Worm (Caenorhabditis elegans) whole organism, late embryonic: ENCODE data around the gene nhr-111.

Experiments
- C38D4.7 ChIP-seq: fragments of 200-800 bp; sonication (Bioruptor generic); optimal IDR thresholded peaks from 2 replicates; lab custom pipeline; 2018; ENCODE audit warnings: mild to moderate bottlenecking, missing genetic modification characterization, moderate library complexity, missing compliant biosample characterization
- K02D7.2 ChIP-seq: sonication (generic microtip); optimal IDR thresholded peaks from 2 replicates; lab custom pipeline; 2017; ENCODE audit warnings: mild to moderate bottlenecking, missing genetic modification characterization, missing compliant biosample characterization
- K09A11.1 ChIP-seq: sonication (generic microtip); optimal IDR thresholded peaks from 2 replicates; lab custom pipeline; 2017; ENCODE audit warnings: antibody characterized with exemption, mild to moderate bottlenecking, missing genetic modification characterization, missing compliant biosample characterization; ENCODE audit not compliant: insufficient read depth
- ceh-14 ChIP-seq: sonication (generic microtip); optimal IDR thresholded peaks from 2 replicates; lab custom pipeline; 2016; ENCODE audit warnings: missing genotype, missing genetic modification characterization, missing compliant biosample characterization
- ceh-19 ChIP-seq: fragments of 200-800 bp; sonication (Bioruptor generic); optimal IDR thresholded peaks from 2 replicates; lab custom pipeline; 2018; ENCODE audit warnings: mild to moderate bottlenecking, missing genetic modification characterization, missing compliant biosample characterization
- ceh-2 ChIP-seq: sonication (generic microtip); optimal IDR thresholded peaks from 2 replicates; lab custom pipeline; 2016; ENCODE audit warnings: missing genotype, missing genetic modification characterization, missing compliant biosample characterization
- ceh-22 ChIP-seq: sonication (generic microtip); optimal IDR thresholded peaks from 2 replicates; lab custom pipeline; 2017; ENCODE audit warnings: missing biosample characterization, missing genetic modification characterization
- ceh-24 ChIP-seq: sonication (generic microtip); optimal IDR thresholded peaks from 2 replicates; lab custom pipeline; 2016; ENCODE audit warnings: mild to moderate bottlenecking, missing genetic modification characterization, missing compliant biosample characterization
- ceh-30 ChIP-seq: fragments of 150-350 bp; optimal IDR thresholded peaks from 2 replicates; lab custom pipeline; 2014; ENCODE audit warnings: missing biosample characterization, missing genetic modification characterization
- ceh-31 ChIP-seq: sonication (generic microtip); optimal IDR thresholded peaks from 2 replicates; lab custom pipeline; 2016; ENCODE audit warnings: missing genetic modification characterization, missing compliant biosample characterization
- ceh-45 ChIP-seq: fragments of 200-800 bp; sonication (Bioruptor generic); IDR thresholded peaks from 2 replicates; pipeline ENCODE4 v1.3.6; 2022; ENCODE audit warnings: missing genetic modification reagents, missing genetic modification characterization, missing compliant biosample characterization
- ceh-9 ChIP-seq: sonication (generic microtip); optimal IDR thresholded peaks from 2 replicates; lab custom pipeline; 2016; ENCODE audit warnings: mild to moderate bottlenecking, missing genetic modification characterization, inconsistent platforms, missing compliant biosample characterization
- che-1 ChIP-seq: sonication (generic microtip); optimal IDR thresholded peaks from 2 replicates; lab custom pipeline; 2016; ENCODE audit warnings: mild to moderate bottlenecking, missing genetic modification characterization, missing compliant biosample characterization
- dmd-4 ChIP-seq: sonication (generic microtip); optimal IDR thresholded peaks from 2 replicates; lab custom pipeline; 2016; ENCODE audit warnings: borderline replicate concordance, missing genetic modification characterization, missing compliant biosample characterization
- elt-2 ChIP-seq: sonication (generic microtip); optimal IDR thresholded peaks from 2 replicates; lab custom pipeline; 2016; ENCODE audit warnings: missing genetic modification reagents, missing genetic modification characterization, missing compliant biosample characterization
- elt-4 ChIP-seq: sonication (generic microtip); optimal IDR thresholded peaks from 2 replicates; lab custom pipeline; 2016; ENCODE audit warnings: missing genetic modification characterization, missing compliant biosample characterization
- eyg-1 ChIP-seq: sonication (generic microtip); optimal IDR thresholded peaks from 2 replicates; lab custom pipeline; 2016; ENCODE audit warnings: missing genotype, missing genetic modification characterization, missing compliant biosample characterization
- fax-1 ChIP-seq: sonication (generic microtip); optimal IDR thresholded peaks from 2 replicates; lab custom pipeline; 2016; ENCODE audit warnings: missing genotype, missing genetic modification characterization, missing compliant biosample characterization
- gmeb-2 ChIP-seq: sonication (generic microtip); optimal IDR thresholded peaks from 2 replicates; lab custom pipeline; 2016; ENCODE audit warnings: missing genetic modification characterization, inconsistent platforms, missing compliant biosample characterization
- hlh-13 ChIP-seq: fragments of 200-800 bp; sonication (Bioruptor generic); optimal IDR thresholded peaks from 2 replicates; lab custom pipeline; 2018; ENCODE audit warnings: mild to moderate bottlenecking, missing genetic modification characterization, missing compliant biosample characterization
- hlh-30 ChIP-seq: sonication (generic microtip); optimal IDR thresholded peaks from 2 replicates; lab custom pipeline; 2017; ENCODE audit warnings: antibody characterized with exemption, missing genetic modification characterization, missing compliant biosample characterization; ENCODE audit not compliant: insufficient read depth
- hlh-8 ChIP-seq: sonication (generic microtip); optimal IDR thresholded peaks from 2 replicates; lab custom pipeline; 2016; ENCODE audit warnings: missing genotype, missing genetic modification characterization, missing compliant biosample characterization
- madf-2 ChIP-seq: sonication (generic microtip); optimal IDR thresholded peaks from 2 replicates; lab custom pipeline; 2017; ENCODE audit warnings: missing genetic modification characterization, missing compliant biosample characterization
- mec-3 ChIP-seq: sonication (generic microtip); optimal IDR thresholded peaks from 2 replicates; lab custom pipeline; 2016; ENCODE audit warnings: borderline replicate concordance, missing genetic modification characterization, missing compliant biosample characterization
- nhr-11 ChIP-seq: fragments of 150-350 bp; optimal IDR thresholded peaks from 2 replicates; lab custom pipeline; 2014; ENCODE audit warnings: missing biosample characterization, missing genetic modification characterization
- odd-2 ChIP-seq: sonication (generic microtip); optimal IDR thresholded peaks from 2 replicates; lab custom pipeline; 2017; ENCODE audit warnings: antibody characterized with exemption, mild to moderate bottlenecking, missing genetic modification characterization, missing compliant biosample characterization
- pat-9 ChIP-seq: fragments of 200-800 bp; sonication (Bioruptor generic); optimal IDR thresholded peaks from 2 replicates; lab custom pipeline; 2018; ENCODE audit warnings: mild to moderate bottlenecking, missing genetic modification characterization, moderate library complexity, missing compliant biosample characterization
- pax-1 ChIP-seq: fragments of 150-350 bp; optimal IDR thresholded peaks from 2 replicates; lab custom pipeline; 2014; ENCODE audit warnings: missing biosample characterization, missing genetic modification characterization
- pha-2 ChIP-seq: sonication (generic microtip); optimal IDR thresholded peaks from 2 replicates; lab custom pipeline; 2017; ENCODE audit warnings: mild to moderate bottlenecking, missing genetic modification characterization, missing compliant biosample characterization
- pha-4 ChIP-seq: fragments of 150-350 bp; optimal IDR thresholded peaks from 2 replicates; lab custom pipeline; 2018; ENCODE audit warnings: missing biosample characterization, missing genetic modification reagents, missing genetic modification characterization
- ref-2 ChIP-seq: sonication (generic microtip); optimal IDR thresholded peaks from 2 replicates; lab custom pipeline; 2016; ENCODE audit warnings: missing genetic modification characterization, missing compliant biosample characterization
- syd-9 ChIP-seq: sonication (generic microtip); optimal IDR thresholded peaks from 2 replicates; lab custom pipeline; 2016; ENCODE audit warnings: mild to moderate bottlenecking, missing genetic modification characterization, moderate library complexity, missing compliant biosample characterization
- tbx-7 ChIP-seq: sonication (generic microtip); optimal IDR thresholded peaks from 2 replicates; lab custom pipeline; 2016; ENCODE audit warnings: missing genotype, missing genetic modification characterization, missing compliant biosample characterization
- unc-3 ChIP-seq, 2 experiments: fragments of 200-800 bp in 1 of 2; sonication (Bioruptor generic) in 1 of 2; sonication (generic microtip) in 1 of 2; conservative IDR thresholded peaks in 1 of 2; optimal IDR thresholded peaks in 1 of 2; 2 replicates each; pipeline versions ENCODE4 v1.3.6 to Lab custom; 2016 to 2022; ENCODE audit warnings: missing compliant biosample characterization in 2 of 2, missing genetic modification characterization in 2 of 2, missing genetic modification reagents in 1 of 2
- zip-5 ChIP-seq: sonication (generic microtip); optimal IDR thresholded peaks from 2 replicates; lab custom pipeline; 2016; ENCODE audit warnings: missing genetic modification characterization, missing compliant biosample characterization

nhr-111 gene

DNA sequence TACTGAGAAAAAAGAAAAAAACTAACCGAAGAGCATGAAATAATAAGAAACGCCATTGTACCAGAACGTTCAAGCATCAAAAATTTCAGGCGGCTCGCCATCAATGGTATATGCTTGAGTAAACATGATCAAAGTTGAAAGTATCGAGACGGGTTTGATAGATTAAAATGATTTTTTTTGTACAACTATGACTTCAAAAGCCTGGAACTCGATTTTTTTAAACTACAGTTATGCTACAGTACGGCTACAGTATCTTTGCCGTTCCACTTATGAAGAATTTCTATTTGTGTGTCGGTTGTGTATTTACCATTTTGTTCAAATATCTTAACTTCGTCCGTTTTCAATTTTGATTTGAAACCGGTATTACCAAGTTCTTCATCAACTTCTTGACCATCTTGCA, 30.5 kb upstream of the nhr-111 start, which contains the start of gene str-97:
str-97 (minus strand) TSS at position 101 of the 400 bp plus-strand sequence.
- no peak for TF ChIP-seq odd-2 (tag; lab: Kevin White, UChicago)
- no peak for TF ChIP-seq madf-2 (tag; lab: Kevin White, UChicago)
- no peak for TF ChIP-seq ceh-22 (tag; lab: Kevin White, UChicago)
- no peak for TF ChIP-seq tbx-7 (tag; lab: Kevin White, UChicago)
- TF ChIP-seq pha-4 = no peak
- TF ChIP-seq ceh-19 (GFP tag; lab: Kevin White, UChicago) = no peak
- TF ChIP-seq ceh-14 (tag; lab: Kevin White, UChicago) = no peak
- no peak for TF ChIP-seq dmd-4
- no peak for TF ChIP-seq K09A11.1 (tag; lab: Kevin White, UChicago)
- TF ChIP-seq ceh-31 (tag; lab: Kevin White, UChicago) = no peak
- no peak for TF ChIP-seq gmeb-2 (tag; lab: Kevin White, UChicago)
- TF ChIP-seq mec-3 (tag; lab: Kevin White, UChicago) = no peak
- TF ChIP-seq ceh-9 (tag; lab: Kevin White, UChicago) = no peak

- TF ChIP-seq pha-4 (no peak), eyg-1 (no peak), che-1 (no peak), syd-9 (tag; lab: Kevin White, UChicago) (no peak), ceh-14 (tag; lab: Kevin White, UChicago) (no peak), ceh-24 (tag; lab: Kevin White, UChicago) (no peak)
- TF ChIP-seq, all 69 proteins: peak for 0
Measured at ce11 chrV:16153375-16153774, 28.7 kb upstream of the nhr-111 start, which contains the start of gene str-254. TSS of gene str-254 (minus strand) at chrV:16153475.

ce11 chrV:16148805-16149204, 24.2 kb upstream of the nhr-111 start, which contains the start of gene F10A3.4:
TSS of gene F10A3.4 (plus strand) at chrV:16149105.
- TF ChIP-seq unc-3 (GFP tag; conservative IDR thresholded peaks at IDR 0.05; lab: Robert Waterston, UW) (no peak), unc-3 (tag; optimal IDR thresholded peaks at IDR 0.05; lab: Kevin White, UChicago) (no peak), mec-3 (tag; lab: Kevin White, UChicago) (no peak), pat-9 (tag; lab: Kevin White, UChicago) (no peak), hlh-8 (tag; lab: Kevin White, UChicago) (no peak), hlh-13 (no peak), elt-2 (tag; lab: Kevin White, UChicago) (no peak), pha-2 (tag; lab: Kevin White, UChicago) (no peak), K02D7.2 (tag; lab: Kevin White, UChicago) (no peak), ref-2 (tag; lab: Kevin White, UChicago) (no peak), syd-9 (tag; lab: Kevin White, UChicago) (no peak), nhr-11 (tag; lab: Kevin White, UChicago) (no peak), elt-4 (no peak), ceh-30 (tag; lab: Kevin White, UChicago) (no peak), ceh-45 (GFP tag; lab: Robert Waterston, UW) (no peak)

DNA sequence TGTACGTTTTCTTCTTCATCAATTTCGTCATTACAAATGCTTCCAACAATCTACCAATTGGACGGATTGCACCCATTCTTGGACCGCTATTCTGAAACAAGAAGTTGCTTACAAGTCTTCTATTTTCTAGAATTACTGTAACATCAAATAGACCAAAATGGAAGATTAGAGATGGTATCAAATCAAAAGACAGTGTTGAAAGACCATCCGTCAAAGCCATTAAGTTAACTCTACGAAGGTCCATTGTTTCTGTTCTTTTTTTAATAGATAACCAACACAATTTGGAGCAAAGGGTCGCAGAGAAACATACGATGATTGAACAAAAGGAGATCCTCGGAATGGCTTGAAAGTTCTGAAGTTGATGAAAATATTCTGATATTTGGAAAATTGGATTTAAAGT, 20.4 kb upstream of the nhr-111 start:
- TF ChIP-seq hlh-30 = no peak
- no peak for TF ChIP-seq fax-1
- TF ChIP-seq zip-5 (tag; lab: Kevin White, UChicago) = no peak
- TF ChIP-seq ceh-2 = no peak
- TF ChIP-seq eyg-1 = no peak
- no peak for TF ChIP-seq gmeb-2 (tag; lab: Kevin White, UChicago)
- TF ChIP-seq ceh-9 (tag; lab: Kevin White, UChicago) = no peak
- no peak for TF ChIP-seq ref-2 (tag; lab: Kevin White, UChicago)
- TF ChIP-seq C38D4.7 (GFP tag; lab: Kevin White, UChicago) = no peak
- no peak for TF ChIP-seq ceh-22 (tag; lab: Kevin White, UChicago)
- TF ChIP-seq pax-1 (tag; lab: Kevin White, UChicago) = no peak
